Fruit fly (Drosophila melanogaster): ENCODE measurements around the gene dop.

The dop gene

dm6 chr3L:15590803-15591597 is 25.2 kb downstream of the dop start (continued):
- peak; percentile 90 for TF ChIP-seq CG4360 (GFP tag; IDR thresholded peaks at IDR 0.05)
- TF ChIP-seq Hr3 (GFP tag; optimal IDR thresholded peaks at IDR 0.05): no peak
- TF ChIP-seq hb (GFP tag; IDR thresholded peaks at IDR 0.05; ENCODE audit: partially characterized antibody): no peak
- no peak for TF ChIP-seq slou (GFP tag; optimal IDR thresholded peaks at IDR 0.05)
- no peak for TF ChIP-seq Dp (GFP tag; optimal IDR thresholded peaks at IDR 0.05)
- no peak for TF ChIP-seq CG10267 (tag; optimal IDR thresholded peaks at IDR 0.05)
- no peak for TF ChIP-seq E2f2 (GFP tag; IDR thresholded peaks at IDR 0.05)
- no peak for TF ChIP-seq CG30020 (tag; optimal IDR thresholded peaks at IDR 0.05)
- TF ChIP-seq ci (GFP tag; IDR thresholded peaks at IDR 0.05): 0 out of 3 replicates have a peak, but pooled peaks have one; percentile 45
- no peak for TF ChIP-seq fru (optimal IDR thresholded peaks at IDR 0.05)
- TF ChIP-seq tx (GFP tag; optimal IDR thresholded peaks at IDR 0.05): no peak
- TF ChIP-seq row (GFP tag; IDR thresholded peaks at IDR 0.05): peak; percentile 35; the same call in 1 of the 3 replicates
- TF ChIP-seq zen (tag; optimal IDR thresholded peaks at IDR 0.05): no peak
- TF ChIP-seq CG2116 (GFP tag; optimal IDR thresholded peaks at IDR 0.05): no peak
- TF ChIP-seq zf30C (GFP tag; optimal IDR thresholded peaks at IDR 0.05): no peak
- TF ChIP-seq br (optimal IDR thresholded peaks at IDR 0.05): no peak
- TF ChIP-seq CG12659 (GFP tag; optimal IDR thresholded peaks at IDR 0.05): peak; percentile 15
- TF ChIP-seq ssp (GFP tag; IDR thresholded peaks at IDR 0.05): no peak
- no peak for TF ChIP-seq prd (optimal IDR thresholded peaks at IDR 0.05)
- 0 out of 3 replicates have a peak, but pooled peaks have one; percentile 18 for TF ChIP-seq prd (GFP tag; IDR thresholded peaks at IDR 0.05)
- TF ChIP-seq hbn (GFP tag; IDR thresholded peaks at IDR 0.05; ENCODE audit: partially characterized antibody): no peak
- no peak for TF ChIP-seq CG17186 (GFP tag; optimal IDR thresholded peaks at IDR 0.05)
- TF ChIP-seq ato (GFP tag; IDR thresholded peaks at IDR 0.05; ENCODE audit: partially characterized antibody): no peak
- no peak for TF ChIP-seq NFAT (GFP tag; IDR thresholded peaks at IDR 0.05)
- no peak for TF ChIP-seq Bteb2 (GFP tag; optimal IDR thresholded peaks at IDR 0.05)
- TF ChIP-seq CG32772 (GFP tag; IDR thresholded peaks at IDR 0.05): no peak
- TF ChIP-seq PHDP (tag; optimal IDR thresholded peaks at IDR 0.05): peak; percentile 38
- no peak for TF ChIP-seq Ets65A (GFP tag)
- peak; percentile 7; the same call in 1 of the 2 replicates for TF ChIP-seq CG7372 (GFP tag; IDR thresholded peaks at IDR 0.05)
- TF ChIP-seq kah (GFP tag; optimal IDR thresholded peaks at IDR 0.05): no peak
- TF ChIP-seq CoRest (tag; optimal IDR thresholded peaks at IDR 0.05): peak; percentile 38
- no peak for TF ChIP-seq CG9797 (GFP tag; optimal IDR thresholded peaks at IDR 0.05)
- no peak for TF ChIP-seq gce (GFP tag; IDR thresholded peaks at IDR 0.05)
- peak; percentile 70; the same call in 2 of the 4 replicates for TF ChIP-seq chinmo (GFP tag; IDR thresholded peaks at IDR 0.05; ENCODE audit: partially characterized antibody)
- TF ChIP-seq CG16815 (GFP tag; optimal IDR thresholded peaks at IDR 0.05): no peak
- peak; percentile 37 for TF ChIP-seq CG31224 (GFP tag; IDR thresholded peaks at IDR 0.05)
- peak; percentile 35; the same call in 1 of the 2 replicates for TF ChIP-seq danr (GFP tag; IDR thresholded peaks at IDR 0.05)
- no peak for TF ChIP-seq sqz (GFP tag; optimal IDR thresholded peaks at IDR 0.05)
- TF ChIP-seq CG15601 (tag; optimal IDR thresholded peaks at IDR 0.05): peak; percentile 7
- TF ChIP-seq CG14860 (GFP tag; IDR thresholded peaks at IDR 0.05; ENCODE audit: partially characterized antibody): no peak
- peak; percentile 53 for TF ChIP-seq gem (tag; optimal IDR thresholded peaks at IDR 0.05)
- TF ChIP-seq Trl (optimal IDR thresholded peaks at IDR 0.05): no peak
- TF ChIP-seq Trl (GFP tag; optimal IDR thresholded peaks at IDR 0.05): no peak
- no peak for TF ChIP-seq CG1602 (GFP tag; optimal IDR thresholded peaks at IDR 0.05)
- TF ChIP-seq CG14050 (GFP tag; IDR thresholded peaks at IDR 0.05): no peak
- no peak for TF ChIP-seq insv (GFP tag; optimal IDR thresholded peaks at IDR 0.05)
- no peak for TF ChIP-seq fu2 (GFP tag; optimal IDR thresholded peaks at IDR 0.05)
- peak; percentile 18; the same call in 1 of the 2 replicates for TF ChIP-seq CG6689 (GFP tag; IDR thresholded peaks at IDR 0.05)
- TF ChIP-seq ftz-f1 (GFP tag; optimal IDR thresholded peaks at IDR 0.05): no peak

Data from whole organism, embryonic.